Worm (Caenorhabditis elegans) whole organism, L1 larva: ENCODE data around the gene sqst-4.
A peak's percentile ranks its signal among the peaks of the same experiment; 100 is the strongest.

Experiments
- C16A3.4 ChIP-seq: fragments of 150-350 bp; optimal IDR thresholded peaks from 2 replicates; lab custom pipeline; 2014; ENCODE audit warnings: missing biosample characterization, missing genetic modification characterization
- F16B12.6 ChIP-seq: fragments of 150-350 bp; optimal IDR thresholded peaks from 2 replicates; lab custom pipeline; 2014; ENCODE audit warnings: missing biosample characterization, missing genetic modification characterization
- ces-1 ChIP-seq: fragments of 150-350 bp; optimal IDR thresholded peaks from 2 replicates; lab custom pipeline; 2014; ENCODE audit warnings: missing biosample characterization, missing genetic modification reagents, missing genetic modification characterization
- lir-3 ChIP-seq: sonication (generic microtip); optimal IDR thresholded peaks from 2 replicates; lab custom pipeline; 2016; ENCODE audit warnings: mild to moderate bottlenecking, missing genetic modification characterization, moderate library complexity, missing compliant biosample characterization; ENCODE audit not compliant: poor library complexity
- nhr-71 ChIP-seq: sonication (generic microtip); optimal IDR thresholded peaks from 2 replicates; lab custom pipeline; 2016; ENCODE audit warnings: mild to moderate bottlenecking, missing genetic modification characterization, moderate library complexity, missing compliant biosample characterization
- nhr-76 ChIP-seq: sonication (generic microtip); optimal IDR thresholded peaks from 2 replicates; lab custom pipeline; 2017; ENCODE audit warnings: missing biosample characterization, missing genetic modification characterization
- nhr-85 ChIP-seq: sonication (generic microtip); peaks from one replicate; lab custom pipeline; 2016; ENCODE audit warnings: missing genetic modification characterization, inconsistent platforms, missing compliant biosample characterization
- rnt-1 ChIP-seq: sonication (generic microtip); optimal IDR thresholded peaks from 2 replicates; lab custom pipeline; 2016; ENCODE audit warnings: mild to moderate bottlenecking, missing genetic modification characterization, moderate library complexity, missing compliant biosample characterization
- unc-30 ChIP-seq: sonication (generic microtip); optimal IDR thresholded peaks from 2 replicates; lab custom pipeline; 2017; ENCODE audit warnings: missing biosample characterization, missing genetic modification characterization
- zip-4 ChIP-seq: fragments of 200-800 bp; sonication (Bioruptor generic); optimal IDR thresholded peaks from 2 replicates; lab custom pipeline; 2018; ENCODE audit warnings: mild to moderate bottlenecking, missing genetic modification characterization, moderate library complexity, missing compliant biosample characterization

sqst-4 gene

DNA sequence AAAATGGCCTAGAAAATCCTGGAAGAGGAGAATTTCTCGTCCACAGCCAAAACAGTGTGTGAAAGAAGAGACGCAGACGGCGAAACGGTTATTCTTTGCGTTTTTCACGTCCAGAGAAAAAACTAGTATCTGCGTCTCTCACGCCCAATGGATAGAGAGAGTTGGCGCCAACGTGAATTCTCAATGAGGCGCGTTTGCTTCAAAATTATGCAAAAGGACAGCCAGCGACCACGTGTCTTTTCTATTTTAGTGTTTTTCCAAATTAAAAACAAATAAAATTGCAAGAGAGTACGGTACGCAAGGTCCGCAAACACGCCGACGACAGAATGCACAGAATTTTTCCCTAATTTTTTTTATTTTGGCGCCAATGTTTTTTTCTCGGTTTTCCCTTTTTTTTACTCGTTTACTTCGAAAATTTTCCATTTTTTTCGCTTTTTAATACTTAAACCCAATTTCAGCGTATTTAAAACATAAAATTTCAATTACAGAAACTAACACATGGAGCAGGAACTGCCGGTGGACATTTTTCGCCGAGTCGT lies 49.7 kb downstream of the sqst-4 start, which contains the start of gene Y32B12B.2 (continued):
- TF ChIP-seq nhr-76 (tag; lab: Kevin White, UChicago) (no peak), nhr-85 (peak; percentile 82), lir-3 (tag; lab: Kevin White, UChicago) (no peak), nhr-71 (tag; lab: Kevin White, UChicago) (peak; percentile 77), rnt-1 (no peak), C16A3.4 (tag; lab: Kevin White, UChicago) (peak; percentile 46), F16B12.6 (peak; percentile 88), zip-4 (GFP tag; lab: Kevin White, UChicago) (peak; percentile 7), ces-1 (GFP tag; lab: Kevin White, UChicago) (no peak), unc-30 (no peak)
